Worm (Caenorhabditis elegans): ENCODE measurements around the gene grdn-1.
A peak's percentile ranks its signal among the peaks of the same experiment; 100 is the strongest.

Gene grdn-1

DNA sequence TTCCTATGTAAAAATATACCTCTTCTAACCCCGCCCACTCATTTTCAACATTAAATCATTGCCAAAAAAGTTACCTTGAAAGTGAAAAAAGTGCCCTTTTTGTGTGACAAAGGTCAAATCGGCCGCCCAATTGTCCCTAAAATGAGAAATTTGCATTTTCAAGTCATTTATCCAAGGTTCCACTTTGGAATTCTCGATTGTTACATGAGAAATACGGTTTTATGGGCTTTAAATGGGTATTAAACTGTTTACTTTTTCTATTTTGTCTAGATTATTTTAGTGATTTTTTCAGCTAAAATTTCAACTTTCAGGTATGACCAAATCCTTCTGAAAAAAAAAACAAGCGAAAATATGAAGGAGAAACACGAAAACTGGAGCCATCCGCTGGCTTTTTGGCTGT, at the start of gene grdn-1:
TSS of gene grdn-1 (plus strand) at position 301 of the 400 bp plus-strand sequence.
- TF ChIP-seq T22C8.4 (GFP tag; IDR thresholded peaks at IDR 0.05): no peak
- no peak for TF ChIP-seq med-1 (GFP tag; optimal IDR thresholded peaks at IDR 0.05; ENCODE audit: insufficient read depth)
- TF ChIP-seq cog-1 (tag; optimal IDR thresholded peaks at IDR 0.05): no peak
- TF ChIP-seq ztf-23 (GFP tag; IDR thresholded peaks at IDR 0.05): no peak
- no peak for TF ChIP-seq ztf-29 (GFP tag; IDR thresholded peaks at IDR 0.05)
- TF ChIP-seq ref-1 (GFP tag; conservative IDR thresholded peaks at IDR 0.05): no peak
- TF ChIP-seq flt-1 (GFP tag; IDR thresholded peaks at IDR 0.05): no peak
- no peak for TF ChIP-seq klf-2 (GFP tag; conservative IDR thresholded peaks at IDR 0.05)
- TF ChIP-seq tab-1 (GFP tag; IDR thresholded peaks at IDR 0.05): no peak

DNA sequence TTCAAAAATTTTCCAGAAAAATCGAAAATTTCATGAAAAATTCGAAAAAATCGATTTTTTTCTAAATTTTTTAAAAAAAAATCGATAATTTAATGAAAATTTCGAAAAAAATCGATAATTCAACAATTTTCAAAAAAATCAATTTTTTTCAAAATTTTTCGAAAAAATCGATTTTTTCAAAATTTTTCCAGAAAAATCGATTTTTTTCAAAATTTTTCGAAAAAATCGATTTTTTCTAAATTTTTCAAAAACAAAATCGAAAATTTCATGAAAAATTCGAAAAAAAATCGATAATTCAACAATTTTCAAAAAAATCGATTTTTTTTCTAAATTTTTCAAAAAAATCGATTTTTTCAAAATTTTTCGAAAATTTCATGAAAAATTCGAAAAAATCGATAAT, 45.8 kb upstream of the grdn-1 start:
- peak; percentile 95 for TF ChIP-seq T22C8.4 (GFP tag; IDR thresholded peaks at IDR 0.05)

DNA sequence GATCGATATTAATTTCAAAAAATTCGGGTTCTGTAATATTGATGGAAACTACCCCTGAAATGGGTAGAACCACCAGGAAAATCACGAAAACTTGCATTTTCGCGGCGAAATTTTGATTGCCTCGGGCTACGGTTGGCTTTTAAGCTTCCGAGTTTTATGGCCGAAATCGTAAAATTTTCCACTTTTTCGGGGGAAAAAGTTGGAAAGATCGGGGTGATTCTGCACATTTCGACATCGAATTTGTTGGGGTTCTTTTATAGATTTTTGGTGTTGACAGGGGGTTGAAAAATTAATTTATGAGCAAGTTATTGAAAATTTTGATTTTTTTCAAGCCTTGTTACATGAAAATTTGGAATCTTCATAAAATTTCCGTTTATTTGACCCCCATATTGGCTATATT, 38.8 kb upstream of the grdn-1 start, which contains the start of gene Y51A2D.8:
TSS of gene Y51A2D.8 (minus strand) at position 101 of the 400 bp plus-strand sequence.
- TF ChIP-seq ztf-29 (GFP tag; IDR thresholded peaks at IDR 0.05) (no peak), klf-2 (GFP tag; conservative IDR thresholded peaks at IDR 0.05) (no peak), ref-1 (GFP tag; conservative IDR thresholded peaks at IDR 0.05) (no peak), T22C8.4 (GFP tag; IDR thresholded peaks at IDR 0.05) (no peak), med-1 (GFP tag; optimal IDR thresholded peaks at IDR 0.05; ENCODE audit: insufficient read depth) (no peak), cog-1 (tag; optimal IDR thresholded peaks at IDR 0.05) (no peak), flt-1 (GFP tag; IDR thresholded peaks at IDR 0.05) (no peak), tab-1 (GFP tag; IDR thresholded peaks at IDR 0.05) (no peak), ztf-23 (GFP tag; IDR thresholded peaks at IDR 0.05) (no peak)

DNA sequence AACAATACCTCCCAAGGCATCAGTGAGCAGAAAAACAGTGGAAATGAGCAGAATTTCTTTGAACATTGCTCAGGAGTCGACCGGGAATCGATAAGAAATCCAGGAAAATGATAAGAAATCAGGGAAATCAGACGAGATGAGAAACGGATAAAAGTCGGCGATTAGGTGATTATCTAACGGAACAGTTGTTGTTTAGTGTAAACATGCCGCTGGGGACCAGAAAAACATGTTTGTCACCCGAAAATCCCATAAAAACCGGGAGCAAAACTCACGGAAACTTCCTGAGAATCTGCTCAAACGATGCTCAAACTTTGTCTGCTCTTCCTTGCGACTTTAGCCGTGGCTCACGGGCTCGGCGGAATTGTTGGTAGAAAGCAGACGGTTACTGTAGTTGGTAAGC, 36.1 kb upstream of the grdn-1 start, which contains the start of the genes ttr-24 and ttr-25:
TSS of gene ttr-24 (minus strand) at position 156 of the 400 bp plus-strand sequence.
TSS of gene ttr-25 (plus strand) at position 227 of the 400 bp plus-strand sequence.
- TF ChIP-seq ztf-23 (GFP tag; IDR thresholded peaks at IDR 0.05): no peak
- no peak for TF ChIP-seq T22C8.4 (GFP tag; IDR thresholded peaks at IDR 0.05)
- no peak for TF ChIP-seq klf-2 (GFP tag; conservative IDR thresholded peaks at IDR 0.05)
- TF ChIP-seq med-1 (GFP tag; optimal IDR thresholded peaks at IDR 0.05; ENCODE audit: insufficient read depth): no peak
- TF ChIP-seq flt-1 (GFP tag; IDR thresholded peaks at IDR 0.05): no peak
- no peak for TF ChIP-seq ztf-29 (GFP tag; IDR thresholded peaks at IDR 0.05)
- no peak for TF ChIP-seq cog-1 (tag; optimal IDR thresholded peaks at IDR 0.05)
- no peak for TF ChIP-seq tab-1 (GFP tag; IDR thresholded peaks at IDR 0.05)
- TF ChIP-seq ref-1 (GFP tag; conservative IDR thresholded peaks at IDR 0.05): no peak

DNA sequence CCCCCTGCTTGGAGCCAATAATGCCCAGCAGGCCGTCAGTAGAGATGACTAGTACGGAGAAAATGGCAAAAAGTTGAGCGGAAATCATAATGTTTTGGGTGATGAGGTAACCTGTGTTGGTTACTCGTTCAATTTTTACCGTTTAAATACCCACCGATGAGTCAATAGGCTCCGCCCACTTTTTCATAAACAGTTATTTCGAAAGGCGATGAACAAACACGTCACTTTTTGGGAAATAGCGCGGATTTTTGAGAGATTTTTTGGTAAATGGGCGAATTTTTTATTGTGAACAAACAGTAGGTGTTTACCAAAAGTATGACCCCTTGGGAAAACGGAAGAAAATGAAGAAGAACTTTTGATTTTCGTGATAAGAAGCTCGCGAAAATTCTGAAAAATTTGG, 32.4 kb upstream of the grdn-1 start, which contains the start of gene ttr-26:
TSS of gene ttr-26 (minus strand) at position 101 of the 400 bp plus-strand sequence.
- TF ChIP-seq med-1 (GFP tag; optimal IDR thresholded peaks at IDR 0.05; ENCODE audit: insufficient read depth): no peak
- no peak for TF ChIP-seq tab-1 (GFP tag; IDR thresholded peaks at IDR 0.05)
- no peak for TF ChIP-seq cog-1 (tag; optimal IDR thresholded peaks at IDR 0.05)
- TF ChIP-seq klf-2 (GFP tag; conservative IDR thresholded peaks at IDR 0.05): no peak
- TF ChIP-seq ztf-29 (GFP tag; IDR thresholded peaks at IDR 0.05): no peak
- no peak for TF ChIP-seq ztf-23 (GFP tag; IDR thresholded peaks at IDR 0.05)
- no peak for TF ChIP-seq T22C8.4 (GFP tag; IDR thresholded peaks at IDR 0.05)
- TF ChIP-seq flt-1 (GFP tag; IDR thresholded peaks at IDR 0.05): no peak
- no peak for TF ChIP-seq ref-1 (GFP tag; conservative IDR thresholded peaks at IDR 0.05)

DNA sequence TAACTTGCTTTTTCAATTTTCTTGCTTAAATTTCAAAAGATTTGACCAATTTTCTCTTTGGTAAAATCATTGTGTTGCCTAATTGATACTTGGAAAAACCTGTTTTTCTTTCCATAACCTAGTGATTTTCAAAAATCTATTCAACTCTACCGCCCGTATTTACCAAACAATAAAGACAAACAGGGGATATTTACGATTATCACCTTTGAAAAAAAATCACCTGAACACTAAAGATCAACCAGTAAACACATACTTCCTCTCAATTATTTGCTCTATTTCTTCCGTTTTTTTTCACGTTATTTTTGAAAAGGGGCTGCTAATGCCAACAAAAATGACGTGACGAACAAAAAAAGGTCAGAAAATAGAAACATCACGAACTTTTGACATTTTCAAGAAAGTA, 31.6 kb upstream of the grdn-1 start:
- TF ChIP-seq med-1 (GFP tag; optimal IDR thresholded peaks at IDR 0.05; ENCODE audit: insufficient read depth): no peak
- TF ChIP-seq cog-1 (tag; optimal IDR thresholded peaks at IDR 0.05): no peak
- no peak for TF ChIP-seq ztf-23 (GFP tag; IDR thresholded peaks at IDR 0.05)
- no peak for TF ChIP-seq klf-2 (GFP tag; conservative IDR thresholded peaks at IDR 0.05)
- TF ChIP-seq ref-1 (GFP tag; conservative IDR thresholded peaks at IDR 0.05): no peak
- TF ChIP-seq ztf-29 (GFP tag; IDR thresholded peaks at IDR 0.05): no peak
- no peak for TF ChIP-seq T22C8.4 (GFP tag; IDR thresholded peaks at IDR 0.05)

DNA sequence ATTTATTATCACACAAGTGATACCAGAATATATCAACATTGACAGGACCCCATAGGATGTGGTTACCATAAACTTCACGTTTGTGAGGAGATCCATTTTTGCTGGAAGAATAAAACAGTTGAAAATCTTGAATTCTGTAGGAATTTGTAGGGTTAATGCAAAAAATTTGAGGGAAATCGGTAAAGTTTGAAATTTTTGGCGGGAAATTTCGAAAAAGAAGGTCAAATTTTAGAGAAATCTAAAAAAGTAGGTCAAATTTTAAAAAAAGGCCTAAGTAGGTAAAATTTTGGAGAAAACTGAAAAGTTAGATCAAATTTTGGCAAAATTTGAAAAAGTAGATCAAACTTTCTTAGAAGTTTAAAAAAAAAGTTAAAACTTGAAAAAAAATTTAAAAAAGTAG, 27.8 kb upstream of the grdn-1 start, which contains the start of gene srg-34:
TSS of gene srg-34 (minus strand) at position 101 of the 400 bp plus-strand sequence.
- TF ChIP-seq ztf-29 (GFP tag; IDR thresholded peaks at IDR 0.05) (no peak), tab-1 (GFP tag; IDR thresholded peaks at IDR 0.05) (no peak), ztf-23 (GFP tag; IDR thresholded peaks at IDR 0.05) (no peak), ref-1 (GFP tag; conservative IDR thresholded peaks at IDR 0.05) (no peak), flt-1 (GFP tag; IDR thresholded peaks at IDR 0.05) (no peak), klf-2 (GFP tag; conservative IDR thresholded peaks at IDR 0.05) (no peak), cog-1 (tag; optimal IDR thresholded peaks at IDR 0.05) (no peak), T22C8.4 (GFP tag; IDR thresholded peaks at IDR 0.05) (no peak), med-1 (GFP tag; optimal IDR thresholded peaks at IDR 0.05; ENCODE audit: insufficient read depth) (no peak)

DNA sequence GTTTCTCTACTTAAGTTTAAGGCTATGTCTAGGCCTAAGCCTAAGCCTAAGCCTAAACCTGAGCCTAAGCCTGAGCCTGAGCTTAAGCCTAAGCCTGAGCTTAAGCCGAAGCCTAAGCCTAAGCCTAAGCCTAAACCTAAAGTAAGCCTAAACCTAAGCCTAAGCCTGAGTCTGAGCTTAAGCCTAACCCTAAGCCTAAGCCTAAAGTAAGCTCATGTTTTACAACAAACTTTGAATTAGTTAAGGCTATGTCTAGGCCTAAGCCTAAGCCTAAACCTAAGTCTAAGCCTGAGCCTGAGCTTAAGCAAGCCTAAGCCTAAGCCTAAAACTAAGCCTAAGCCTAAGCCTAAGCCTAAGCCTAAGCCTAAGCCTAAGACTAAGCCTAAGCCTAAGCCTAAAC, 26.9 kb upstream of the grdn-1 start:
- no peak for TF ChIP-seq ztf-23 (GFP tag; IDR thresholded peaks at IDR 0.05)
- peak; percentile 6; the same call in 1 of the 2 replicates for TF ChIP-seq ztf-29 (GFP tag; IDR thresholded peaks at IDR 0.05)
- no peak for TF ChIP-seq flt-1 (GFP tag; IDR thresholded peaks at IDR 0.05)
- no peak for TF ChIP-seq ref-1 (GFP tag; conservative IDR thresholded peaks at IDR 0.05)

DNA sequence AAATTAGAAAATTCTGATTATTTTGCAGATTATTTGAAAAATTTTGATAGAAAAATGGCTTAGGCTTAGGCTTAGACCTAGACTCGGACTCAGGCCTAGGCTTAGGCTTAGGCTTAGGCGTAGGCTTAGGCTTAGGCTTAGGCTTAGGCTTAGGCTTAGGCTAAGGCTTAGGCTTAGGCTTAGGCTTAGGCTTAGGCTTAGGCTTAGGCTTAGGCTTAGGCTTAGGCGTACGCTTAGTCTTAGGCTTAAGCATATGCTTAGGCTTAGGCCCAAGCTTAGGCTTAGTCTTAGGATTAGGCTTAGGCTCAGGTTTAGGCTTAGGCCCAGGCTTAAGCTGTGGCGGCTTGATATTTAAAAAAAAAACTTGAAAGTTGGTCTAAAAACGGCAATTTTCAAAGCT, 26.2 kb upstream of the grdn-1 start:
- peak; percentile 69; the same call in 1 of the 2 replicates for TF ChIP-seq ztf-29 (GFP tag; IDR thresholded peaks at IDR 0.05)

DNA sequence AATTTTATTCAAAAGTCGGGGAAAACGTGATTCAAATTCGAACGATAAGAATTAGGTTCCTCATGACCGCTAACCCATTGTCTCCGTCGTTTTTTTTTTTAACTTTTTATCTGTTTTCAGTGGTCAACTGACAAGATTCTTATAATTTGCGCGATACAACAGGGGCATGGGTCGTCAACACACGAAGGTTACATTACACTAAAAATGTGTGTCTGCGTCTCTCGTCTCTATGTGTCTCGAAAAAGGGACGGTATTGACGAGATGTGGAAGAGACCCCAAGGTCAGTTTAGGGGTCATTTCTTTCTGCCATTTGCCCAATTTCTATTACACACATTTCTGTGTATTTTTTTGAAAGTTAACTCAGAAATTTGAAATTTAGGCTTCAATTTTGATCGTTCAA, 23.1 kb upstream of the grdn-1 start:
- TF ChIP-seq T22C8.4 (GFP tag; IDR thresholded peaks at IDR 0.05) (no peak), klf-2 (GFP tag; conservative IDR thresholded peaks at IDR 0.05) (no peak), ztf-29 (GFP tag; IDR thresholded peaks at IDR 0.05) (no peak), tab-1 (GFP tag; IDR thresholded peaks at IDR 0.05) (no peak), cog-1 (tag; optimal IDR thresholded peaks at IDR 0.05) (no peak), ztf-23 (GFP tag; IDR thresholded peaks at IDR 0.05) (no peak), med-1 (GFP tag; optimal IDR thresholded peaks at IDR 0.05; ENCODE audit: insufficient read depth) (no peak), ref-1 (GFP tag; conservative IDR thresholded peaks at IDR 0.05) (no peak), flt-1 (GFP tag; IDR thresholded peaks at IDR 0.05) (no peak)

Data from whole organism, midembryonic.